Fruit fly (Drosophila melanogaster): ENCODE data around the gene nab.

DNA sequence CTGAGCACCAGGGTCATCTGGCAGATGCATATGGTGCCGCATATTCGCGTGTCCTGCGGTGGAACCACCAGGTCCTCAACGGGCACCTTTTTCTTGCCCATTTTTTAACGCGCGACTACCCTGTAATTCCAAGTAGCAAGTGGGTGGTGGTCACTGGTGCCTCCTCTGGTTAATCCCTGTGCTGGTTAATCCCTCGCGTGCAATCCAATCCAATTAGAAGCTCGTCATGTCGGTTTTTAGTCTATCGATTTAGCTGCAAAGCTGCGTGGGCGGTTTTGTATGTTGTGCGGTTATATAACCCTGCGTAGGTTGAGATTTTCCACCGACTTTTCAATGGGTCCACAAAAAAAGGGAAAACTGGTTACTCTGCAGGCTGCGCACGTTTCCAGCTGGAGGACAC is 23.8 kb upstream of the nab start, which contains the start of gene Teh3:
- TF ChIP-seq Myc (optimal IDR thresholded peaks at IDR 0.05): no peak
- TF ChIP-seq ttk (optimal IDR thresholded peaks at IDR 0.05): no peak
- TF ChIP-seq h (optimal IDR thresholded peaks at IDR 0.05): no peak
- no peak for TF ChIP-seq psq (optimal IDR thresholded peaks at IDR 0.05)

All from Kc167 (cell line).